Worm (Caenorhabditis elegans): ENCODE data around the gene F39C12.1.

- TF ChIP-seq him-1 (tag; optimal IDR thresholded peaks at IDR 0.05) = no peak
- TF ChIP-seq W03F9.2 (tag; optimal IDR thresholded peaks at IDR 0.05) = no peak
Observed at ce11 chrX:4800078-4800621, 52.8 kb downstream of the F39C12.1 start, which contains the start of gene mig-13.
